Fruit fly (Drosophila melanogaster): ENCODE data around the gene CG5245.

CG5245 gene

dm6 chr3R:12406235-12407196, 22.8 kb upstream of the CG5245 start, which contains the start of gene CG5167 (continued):
- TF ChIP-seq CG17385 (GFP tag; optimal IDR thresholded peaks at IDR 0.05) (peak; percentile 23), CG17361 (GFP tag; IDR thresholded peaks at IDR 0.05) (peak; percentile 38; the same call in 1 of the 3 replicates), CG12104 (GFP tag; optimal IDR thresholded peaks at IDR 0.05) (peak; percentile 36), chn (GFP tag; optimal IDR thresholded peaks at IDR 0.05) (no peak), Sin3A (optimal IDR thresholded peaks at IDR 0.05) (no peak), CG12391 (tag; optimal IDR thresholded peaks at IDR 0.05) (peak; percentile 72), CG15696 (tag; optimal IDR thresholded peaks at IDR 0.05) (peak; percentile 39), Xbp1 (GFP tag; optimal IDR thresholded peaks at IDR 0.05) (peak; percentile 28), HLH4C (GFP tag; IDR thresholded peaks at IDR 0.05; ENCODE audit: partially characterized antibody) (peak; percentile 39; the same call in 2 of the 3 replicates), Oli (tag; optimal IDR thresholded peaks at IDR 0.05) (peak; percentile 2), Sry-β (GFP tag; optimal IDR thresholded peaks at IDR 0.05) (no peak), CG3995 (GFP tag; optimal IDR thresholded peaks at IDR 0.05) (peak; percentile 51), Dp (GFP tag; optimal IDR thresholded peaks at IDR 0.05) (peak; percentile 45), CG8388 (GFP tag; optimal IDR thresholded peaks at IDR 0.05) (peak; percentile 24), MESR4 (GFP tag; optimal IDR thresholded peaks at IDR 0.05) (peak; percentile 33), wdn (GFP tag; IDR thresholded peaks at IDR 0.05) (no peak), CG11560 (tag; IDR thresholded peaks at IDR 0.05) (no peak), so (GFP tag; IDR thresholded peaks at IDR 0.05) (0 out of 3 replicates have a peak, but pooled peaks have one; percentile 21), luna (GFP tag; optimal IDR thresholded peaks at IDR 0.05) (peak; percentile 22), lilli (GFP tag; optimal IDR thresholded peaks at IDR 0.05) (peak; percentile 45), CG16813 (GFP tag; IDR thresholded peaks at IDR 0.05; ENCODE audit: partially characterized antibody) (0 out of 3 replicates have a peak, but pooled peaks have one; percentile 8), CG34376 (GFP tag; optimal IDR thresholded peaks at IDR 0.05) (peak; percentile 76), sim (GFP tag; IDR thresholded peaks at IDR 0.05) (no peak), ro (GFP tag; IDR thresholded peaks at IDR 0.05) (no peak), CG17359 (tag; optimal IDR thresholded peaks at IDR 0.05) (peak; percentile 49), CG3281 (GFP tag; optimal IDR thresholded peaks at IDR 0.05) (peak; percentile 24)

dm6 chr3R:12408160-12408559, 21.2 kb upstream of the CG5245 start, which contains the start of gene CG5196:
TSS of gene CG5196 (plus strand) at chr3R:12408316.
- TF ChIP-seq CG12744 (GFP tag; optimal IDR thresholded peaks at IDR 0.05) (no peak), Atf3 (GFP tag; optimal IDR thresholded peaks at IDR 0.05) (no peak), tna (GFP tag; IDR thresholded peaks at IDR 0.05; ENCODE audit: partially characterized antibody) (peak; percentile 52), CG17612 (GFP tag; IDR thresholded peaks at IDR 0.05) (no peak), disco-r (GFP tag; optimal IDR thresholded peaks at IDR 0.05) (no peak), unpg (GFP tag; optimal IDR thresholded peaks at IDR 0.05) (peak; percentile 12), Doc2 (GFP tag; IDR thresholded peaks at IDR 0.05) (no peak), odd (GFP tag; optimal IDR thresholded peaks at IDR 0.05) (no peak), CG4820 (GFP tag; optimal IDR thresholded peaks at IDR 0.05) (peak; percentile 17), Adf1 (GFP tag; IDR thresholded peaks at IDR 0.05) (peak; percentile 36; the same call in 1 of the 2 replicates), CG11456 (GFP tag; IDR thresholded peaks at IDR 0.05) (no peak), CG10209 (GFP tag; optimal IDR thresholded peaks at IDR 0.05) (no peak), Meics (GFP tag; optimal IDR thresholded peaks at IDR 0.05) (no peak), eyg (GFP tag; optimal IDR thresholded peaks at IDR 0.05) (no peak), sim (GFP tag; IDR thresholded peaks at IDR 0.05) (no peak), tin (GFP tag; optimal IDR thresholded peaks at IDR 0.05) (no peak), unc-4 (GFP tag; IDR thresholded peaks at IDR 0.05; ENCODE audit: partially characterized antibody) (peak; percentile 73), Atf-2 (GFP tag; optimal IDR thresholded peaks at IDR 0.05) (no peak), lilli (GFP tag; optimal IDR thresholded peaks at IDR 0.05) (peak; percentile 11), mam (GFP tag; optimal IDR thresholded peaks at IDR 0.05) (no peak), pzg (GFP tag; optimal IDR thresholded peaks at IDR 0.05) (peak; percentile 86), CG2202 (tag; optimal IDR thresholded peaks at IDR 0.05) (no peak), CG17186 (GFP tag; optimal IDR thresholded peaks at IDR 0.05) (peak; percentile 49), D19A (tag; optimal IDR thresholded peaks at IDR 0.05) (peak; percentile 1), CG18011 (GFP tag; optimal IDR thresholded peaks at IDR 0.05) (no peak)

All from whole organism, embryonic.